Worm (Caenorhabditis elegans) whole organism, young adult: ENCODE data around the gene B0252.11.

Experiments used
- B0336.3 ChIP-seq: fragments of 200-800 bp; sonication (Bioruptor generic); IDR thresholded peaks from 2 replicates; pipeline ENCODE4 v1.3.6; 2022; ENCODE audit warnings: missing genetic modification characterization, missing compliant biosample characterization
- F10E7.11 ChIP-seq: sonication (generic microtip); optimal IDR thresholded peaks from 2 replicates; lab custom pipeline; 2017; ENCODE audit warnings: mild to moderate bottlenecking, missing genetic modification characterization, moderate library complexity, missing compliant biosample characterization
- F37B4.10 ChIP-seq: fragments of 200-800 bp; sonication (Bioruptor generic); IDR thresholded peaks from 2 replicates; pipeline ENCODE4 v1.3.6; 2022; ENCODE audit warnings: missing genetic modification characterization, missing compliant biosample characterization
- F52B5.7 ChIP-seq: sonication (generic microtip); optimal IDR thresholded peaks from 2 replicates; lab custom pipeline; 2016; ENCODE audit warnings: mild to moderate bottlenecking, missing genetic modification characterization, missing compliant biosample characterization
- F57A8.1 ChIP-seq: fragments of 200-800 bp; sonication (Bioruptor generic); optimal IDR thresholded peaks from 2 replicates; lab custom pipeline; 2018; ENCODE audit warnings: mild to moderate bottlenecking, missing genetic modification characterization, moderate library complexity, missing compliant biosample characterization
- Y56A3A.18 ChIP-seq: fragments of 200-800 bp; sonication (Bioruptor generic); IDR thresholded peaks from 2 replicates; pipeline ENCODE4 v1.3.6; 2022; ENCODE audit warnings: missing genetic modification reagents, missing genetic modification characterization, missing compliant biosample characterization
- Y79H2A.3 ChIP-seq: fragments of 200-800 bp; sonication (Bioruptor generic); conservative IDR thresholded peaks from 2 replicates; pipeline ENCODE4 v1.3.6; 2022; ENCODE audit warnings: missing genetic modification reagents, missing genetic modification characterization, missing compliant biosample characterization
- Y95B8A.8 ChIP-seq: fragments of 200-800 bp; sonication (Bioruptor generic); IDR thresholded peaks from 2 replicates; pipeline ENCODE4 v1.3.6; 2022; ENCODE audit warnings: missing genetic modification reagents, missing genetic modification characterization, missing compliant biosample characterization
- aptf-2 ChIP-seq: fragments of 200-800 bp; sonication (Bioruptor generic); conservative IDR thresholded peaks from 2 replicates; pipeline ENCODE4 v1.3.6; 2022; ENCODE audit warnings: missing genetic modification reagents, missing genetic modification characterization, missing compliant biosample characterization
- atf-7 ChIP-seq: sonication (generic microtip); optimal IDR thresholded peaks from 2 replicates; lab custom pipeline; 2017; ENCODE audit warnings: mild to moderate bottlenecking, missing genetic modification characterization, missing compliant biosample characterization
- attf-5 ChIP-seq: fragments of 200-800 bp; sonication (Bioruptor generic); optimal IDR thresholded peaks from 2 replicates; lab custom pipeline; 2018; ENCODE audit warnings: mild to moderate bottlenecking, missing genetic modification characterization, missing compliant biosample characterization
- attf-6 ChIP-seq: fragments of 200-800 bp; sonication (Bioruptor generic); IDR thresholded peaks from 2 replicates; pipeline ENCODE4 v1.3.6; 2022; ENCODE audit warnings: missing genetic modification reagents, missing genetic modification characterization, missing compliant biosample characterization
- ccch-3 ChIP-seq: fragments of 200-800 bp; sonication (Bioruptor generic); optimal IDR thresholded peaks from 2 replicates; lab custom pipeline; 2018; ENCODE audit warnings: mild to moderate bottlenecking, missing genetic modification characterization, missing compliant biosample characterization
- cebp-1 ChIP-seq, 2 experiments: fragments of 200-800 bp in 1 of 2; sonication (Bioruptor generic) in 1 of 2; sonication (generic microtip) in 1 of 2; IDR thresholded peaks in 1 of 2; optimal IDR thresholded peaks in 1 of 2; 2 replicates each; pipeline versions ENCODE4 v1.3.6 to Lab custom; 2017 to 2022; ENCODE audit warnings: missing compliant biosample characterization in 2 of 2, missing genetic modification characterization in 2 of 2, mild to moderate bottlenecking in 1 of 2, missing genetic modification reagents in 1 of 2, moderate library complexity in 1 of 2
- ceh-27 ChIP-seq: fragments of 200-800 bp; sonication (Bioruptor generic); optimal IDR thresholded peaks from 2 replicates; lab custom pipeline; 2018; ENCODE audit warnings: mild to moderate bottlenecking, missing genetic modification characterization, moderate library complexity, missing compliant biosample characterization
- ceh-58 ChIP-seq: fragments of 200-800 bp; sonication (Bioruptor generic); IDR thresholded peaks from 2 replicates; pipeline ENCODE4 v1.3.6; 2022; ENCODE audit warnings: missing genetic modification characterization, missing compliant biosample characterization
- ceh-91 ChIP-seq: fragments of 200-800 bp; sonication (Bioruptor generic); IDR thresholded peaks from 2 replicates; pipeline ENCODE4 v1.3.6; 2022; ENCODE audit warnings: missing genetic modification reagents, missing genetic modification characterization, missing compliant biosample characterization
- die-1 ChIP-seq: sonication (generic microtip); optimal IDR thresholded peaks from 2 replicates; lab custom pipeline; 2016; ENCODE audit warnings: missing genotype, mild to moderate bottlenecking, missing genetic modification characterization, missing compliant biosample characterization
- dpff-1 ChIP-seq: sonication (generic microtip); optimal IDR thresholded peaks from 2 replicates; lab custom pipeline; 2017; ENCODE audit warnings: mild to moderate bottlenecking, missing genetic modification characterization, missing compliant biosample characterization
- efl-1 ChIP-seq: fragments of 150-350 bp; optimal IDR thresholded peaks from 2 replicates; lab custom pipeline; 2014; ENCODE audit warnings: missing biosample characterization, missing genetic modification reagents, missing genetic modification characterization
- gei-17 ChIP-seq: fragments of 200-800 bp; sonication (Bioruptor generic); optimal IDR thresholded peaks from 2 replicates; lab custom pipeline; 2018; ENCODE audit warnings: mild to moderate bottlenecking, missing genetic modification characterization, missing compliant biosample characterization
- him-1 ChIP-seq: sonication (generic microtip); optimal IDR thresholded peaks from 2 replicates; lab custom pipeline; 2016; ENCODE audit warnings: missing genotype, missing genetic modification reagents, missing genetic modification characterization, missing compliant biosample characterization
- hmg-1.2 ChIP-seq: fragments of 200-800 bp; sonication (Bioruptor generic); IDR thresholded peaks from 2 replicates; pipeline ENCODE4 v1.3.6; 2022; ENCODE audit warnings: missing genetic modification reagents, missing genetic modification characterization, missing compliant biosample characterization
- hmg-20 ChIP-seq: fragments of 200-800 bp; sonication (Bioruptor generic); IDR thresholded peaks from 2 replicates; pipeline ENCODE4 v1.3.6; 2022; ENCODE audit warnings: missing genetic modification reagents, missing genetic modification characterization, missing compliant biosample characterization
- hrde-1 ChIP-seq: sonication (generic microtip); optimal IDR thresholded peaks from 2 replicates; lab custom pipeline; 2016; ENCODE audit warnings: missing genetic modification characterization, mild to moderate bottlenecking, missing compliant biosample characterization, moderate library complexity, missing genotype, missing genetic modification reagents, borderline replicate concordance
- let-607 ChIP-seq, 2 experiments: fragments of 200-800 bp in 1 of 2; sonication (Bioruptor generic) in 1 of 2; sonication (generic microtip) in 1 of 2; optimal IDR thresholded peaks; 2 replicates each; lab custom pipeline; 2016 to 2018; ENCODE audit warnings: mild to moderate bottlenecking in 2 of 2, missing compliant biosample characterization in 2 of 2, missing genetic modification characterization in 2 of 2, moderate library complexity in 2 of 2, missing genotype in 1 of 2
- lin-54 ChIP-seq: fragments of 200-800 bp; sonication (Bioruptor generic); optimal IDR thresholded peaks from 2 replicates; lab custom pipeline; 2018; ENCODE audit warnings: mild to moderate bottlenecking, missing genetic modification characterization, missing compliant biosample characterization
- lsy-27 ChIP-seq: sonication (generic microtip); optimal IDR thresholded peaks from 2 replicates; lab custom pipeline; 2017; ENCODE audit warnings: missing genetic modification characterization, mild to moderate bottlenecking, missing compliant biosample characterization, antibody characterized with exemption, missing genotype, borderline replicate concordance; ENCODE audit not compliant: insufficient read depth
- madf-3 ChIP-seq: fragments of 200-800 bp; sonication (Bioruptor generic); IDR thresholded peaks from 2 replicates; pipeline ENCODE4 v1.3.6; 2022; ENCODE audit warnings: missing genetic modification reagents, missing genetic modification characterization, missing compliant biosample characterization
- madf-8 ChIP-seq: fragments of 200-800 bp; sonication (Bioruptor generic); conservative IDR thresholded peaks from 2 replicates; pipeline ENCODE4 v1.3.6; 2022; ENCODE audit warnings: missing genetic modification reagents, missing genetic modification characterization, missing compliant biosample characterization
- mel-28 ChIP-seq: sonication (generic microtip); optimal IDR thresholded peaks from 2 replicates; lab custom pipeline; 2016; ENCODE audit warnings: borderline replicate concordance, mild to moderate bottlenecking, missing genetic modification characterization, missing compliant biosample characterization
- mxl-1 ChIP-seq: sonication (generic microtip); optimal IDR thresholded peaks from 2 replicates; lab custom pipeline; 2016; ENCODE audit warnings: missing genetic modification characterization, missing compliant biosample characterization
- nfyb-1 ChIP-seq: fragments of 200-800 bp; sonication (Bioruptor generic); IDR thresholded peaks from 2 replicates; pipeline ENCODE4 v1.3.6; 2022; ENCODE audit warnings: missing genetic modification reagents, missing genetic modification characterization, missing compliant biosample characterization
- pbrm-1 ChIP-seq: fragments of 200-800 bp; sonication (Bioruptor generic); IDR thresholded peaks from 2 replicates; pipeline ENCODE4 v1.3.6; 2022; ENCODE audit warnings: missing genetic modification reagents, missing genetic modification characterization, missing compliant biosample characterization
- rcor-1 ChIP-seq: fragments of 200-800 bp; sonication (Bioruptor generic); IDR thresholded peaks from 2 replicates; pipeline ENCODE4 v1.3.6; 2022; ENCODE audit warnings: missing genetic modification reagents, missing genetic modification characterization, missing compliant biosample characterization
- repo-1 ChIP-seq: sonication (generic microtip); optimal IDR thresholded peaks from 2 replicates; lab custom pipeline; 2017; ENCODE audit warnings: mild to moderate bottlenecking, missing genetic modification characterization, missing compliant biosample characterization
- rpc-1 ChIP-seq, 2 experiments: fragments of 150-350 bp in 1 of 2; sonication (generic microtip) in 1 of 2; optimal IDR thresholded peaks; 2 replicates each; lab custom pipeline; 2014 to 2018; ENCODE audit warnings: missing biosample characterization in 1 of 2, missing genetic modification characterization in 1 of 2, missing genetic modification reagents in 1 of 2, missing genotype in 1 of 2
- somi-1 ChIP-seq: fragments of 200-800 bp; sonication (Bioruptor generic); optimal IDR thresholded peaks from 2 replicates; lab custom pipeline; 2018; ENCODE audit warnings: mild to moderate bottlenecking, missing genetic modification characterization, missing compliant biosample characterization
- sptf-2 ChIP-seq: fragments of 200-800 bp; sonication (Bioruptor generic); optimal IDR thresholded peaks from 2 replicates; lab custom pipeline; 2018; ENCODE audit warnings: mild to moderate bottlenecking, missing genetic modification characterization, missing compliant biosample characterization
- tbx-9 ChIP-seq: sonication (generic microtip); optimal IDR thresholded peaks from 2 replicates; lab custom pipeline; 2016; ENCODE audit warnings: borderline replicate concordance, missing genetic modification characterization, inconsistent platforms, missing compliant biosample characterization
- tlf-1 ChIP-seq: fragments of 200-800 bp; sonication (Bioruptor generic); optimal IDR thresholded peaks from 2 replicates; lab custom pipeline; 2018; ENCODE audit warnings: mild to moderate bottlenecking, missing genetic modification characterization, missing compliant biosample characterization
- zfh-2 ChIP-seq: fragments of 200-800 bp; sonication (Bioruptor generic); conservative IDR thresholded peaks from 2 replicates; pipeline ENCODE4 v1.3.6; 2022; ENCODE audit warnings: missing genetic modification reagents, missing genetic modification characterization, missing compliant biosample characterization
- ztf-18 ChIP-seq: sonication (generic microtip); optimal IDR thresholded peaks from 2 replicates; lab custom pipeline; 2016; ENCODE audit warnings: missing genotype, mild to moderate bottlenecking, missing genetic modification characterization, missing compliant biosample characterization
- ztf-22 ChIP-seq: fragments of 200-800 bp; sonication (Bioruptor generic); optimal IDR thresholded peaks from 2 replicates; lab custom pipeline; 2018; ENCODE audit warnings: mild to moderate bottlenecking, missing genetic modification characterization, moderate library complexity, missing compliant biosample characterization
- ztf-26 ChIP-seq: sonication (generic microtip); optimal IDR thresholded peaks from 2 replicates; lab custom pipeline; 2017; ENCODE audit warnings: missing genetic modification characterization, missing compliant biosample characterization
- ztf-28 ChIP-seq: fragments of 200-800 bp; sonication (Bioruptor generic); IDR thresholded peaks from 2 replicates; pipeline ENCODE4 v1.3.6; 2022; ENCODE audit warnings: missing genetic modification reagents, missing genetic modification characterization, missing compliant biosample characterization
- ztf-3 ChIP-seq: fragments of 200-800 bp; sonication (Bioruptor generic); optimal IDR thresholded peaks from 2 replicates; lab custom pipeline; 2018; ENCODE audit warnings: mild to moderate bottlenecking, missing genetic modification characterization, missing compliant biosample characterization

The B0252.11 gene

DNA sequence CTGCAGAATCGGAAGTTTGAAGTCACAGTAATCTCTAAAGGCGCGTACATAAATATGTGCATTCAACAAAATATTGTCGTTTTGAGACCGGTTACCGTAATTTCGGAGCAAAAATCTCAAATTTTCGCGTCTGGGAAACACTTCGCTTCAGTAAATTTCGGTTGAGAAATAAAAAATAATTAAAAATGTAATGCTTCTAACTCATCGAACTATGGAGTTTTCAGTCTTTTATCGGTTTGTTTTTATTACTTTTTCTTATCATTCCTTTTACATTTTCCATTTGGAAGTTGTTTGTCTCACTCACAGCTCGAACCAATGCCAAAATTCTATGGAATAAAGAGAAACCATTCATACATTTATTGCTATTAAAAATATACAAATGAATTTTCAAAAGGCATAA is 29.4 kb downstream of the B0252.11 start (continued):
- TF ChIP-seq mxl-1 (tag; lab: Kevin White, UChicago) (no peak), F10E7.11 (no peak), mel-28 (tag; lab: Kevin White, UChicago) (no peak), hrde-1 (tag; lab: Kevin White, UChicago) (no peak), ztf-28 (GFP tag; lab: Robert Waterston, UW) (no peak), pbrm-1 (GFP tag; lab: Robert Waterston, UW) (0 out of 2 replicates have a peak, but pooled peaks have one; percentile 25), tbx-9 (tag; lab: Kevin White, UChicago) (no peak), die-1 (no peak), repo-1 (tag; lab: Kevin White, UChicago) (peak; percentile 82), him-1 (peak; percentile 44), Y95B8A.8 (GFP tag; lab: Robert Waterston, UW) (no peak), hmg-20 (GFP tag; lab: Robert Waterston, UW) (no peak; the same call in 1 of the 2 replicates), Y56A3A.18 (GFP tag; lab: Robert Waterston, UW) (peak; percentile 68; the same call in 1 of the 2 replicates), ztf-26 (tag; lab: Kevin White, UChicago) (peak; percentile 59), madf-8 (GFP tag; lab: Robert Waterston, UW) (no peak), lsy-27 (tag; lab: Kevin White, UChicago) (no peak), madf-3 (0 out of 2 replicates have a peak, but pooled peaks have one; percentile 49), attf-6 (GFP tag; lab: Robert Waterston, UW) (no peak), nfyb-1 (GFP tag; lab: Robert Waterston, UW) (no peak), ztf-22 (GFP tag; lab: Kevin White, UChicago) (no peak), efl-1 (GFP tag; lab: Kevin White, UChicago) (no peak), gei-17 (GFP tag; lab: Kevin White, UChicago) (no peak), sptf-2 (GFP tag; lab: Kevin White, UChicago) (no peak), hmg-1.2 (GFP tag; lab: Robert Waterston, UW) (peak; percentile 42), rcor-1 (GFP tag; lab: Robert Waterston, UW) (no peak), cebp-1 (GFP tag; IDR thresholded peaks at IDR 0.05; lab: Robert Waterston, UW) (0 out of 2 replicates have a peak, but pooled peaks have one; percentile 45), cebp-1 (tag; optimal IDR thresholded peaks at IDR 0.05; lab: Kevin White, UChicago) (peak; percentile 82), ceh-58 (GFP tag; lab: Robert Waterston, UW) (no peak), aptf-2 (GFP tag; lab: Robert Waterston, UW) (no peak), atf-7 (no peak), let-607 (tag; optimal IDR thresholded peaks at IDR 0.05; lab: Kevin White, UChicago) (peak in 1 of 2 experiments; percentile 4), B0336.3 (GFP tag; lab: Robert Waterston, UW) (peak; percentile 53; the same call in 1 of the 2 replicates), ceh-91 (GFP tag; lab: Robert Waterston, UW) (no peak), lin-54 (GFP tag; lab: Kevin White, UChicago) (peak; percentile 44), ztf-18 (tag; lab: Kevin White, UChicago) (no peak), attf-5 (GFP tag; lab: Kevin White, UChicago) (no peak), tlf-1 (GFP tag; lab: Kevin White, UChicago) (peak; percentile 73), zfh-2 (GFP tag; lab: Robert Waterston, UW) (no peak), somi-1 (GFP tag; lab: Kevin White, UChicago) (peak; percentile 34), F52B5.7 (peak; percentile 66), rpc-1 (optimal IDR thresholded peaks at IDR 0.05; lab: Kevin White, UChicago) (no peak), rpc-1 (tag; optimal IDR thresholded peaks at IDR 0.05; lab: Kevin White, UChicago) (no peak), F37B4.10 (GFP tag; lab: Robert Waterston, UW) (no peak), ztf-3 (no peak), Y79H2A.3 (GFP tag; lab: Robert Waterston, UW) (no peak), F57A8.1 (no peak), ceh-27 (no peak), ccch-3 (GFP tag; lab: Kevin White, UChicago) (no peak), dpff-1 (no peak)
